Worm (Caenorhabditis elegans) whole organism, L1 larva: ENCODE data around the gene sra-35.

Experiments
- lir-3 ChIP-seq: sonication (generic microtip); optimal IDR thresholded peaks from 2 replicates; lab custom pipeline; 2016; ENCODE audit warnings: mild to moderate bottlenecking, missing genetic modification characterization, moderate library complexity, missing compliant biosample characterization; ENCODE audit not compliant: poor library complexity
- nhr-237 ChIP-seq: fragments of 150-350 bp; optimal IDR thresholded peaks from 2 replicates; lab custom pipeline; 2014; ENCODE audit warnings: missing biosample characterization, missing genetic modification characterization

- no peak for TF ChIP-seq nhr-237 (tag; lab: Kevin White, UChicago)
- TF ChIP-seq lir-3 (tag; lab: Kevin White, UChicago) = no peak
These were observed 34.9 kb upstream of the sra-35 start, which contains the start of gene dao-2 for ce11 chrII:4562503-4563000.
